Worm (Caenorhabditis elegans) whole organism, early embryonic: Measurements from ENCODE around the gene ctf-4.

Experiments
- B0310.2 ChIP-seq: sonication (generic microtip); optimal IDR thresholded peaks from 2 replicates; lab custom pipeline; 2016; ENCODE audit warnings: mild to moderate bottlenecking, missing genetic modification characterization, missing compliant biosample characterization
- F13C5.2 ChIP-seq: sonication (generic microtip); optimal IDR thresholded peaks from 2 replicates; lab custom pipeline; 2017; ENCODE audit warnings: mild to moderate bottlenecking, missing genetic modification characterization, inconsistent platforms, missing compliant biosample characterization
- aly-1 ChIP-seq: sonication (generic microtip); optimal IDR thresholded peaks from 2 replicates; lab custom pipeline; 2016; ENCODE audit warnings: missing genetic modification characterization, missing compliant biosample characterization
- ama-1 ChIP-seq: fragments of 150-350 bp; optimal IDR thresholded peaks from 2 replicates; lab custom pipeline; 2014
- ceh-13 ChIP-seq: fragments of 200-800 bp; sonication (Bioruptor generic); optimal IDR thresholded peaks from 2 replicates; lab custom pipeline; 2018; ENCODE audit warnings: mild to moderate bottlenecking, missing genetic modification characterization, missing compliant biosample characterization
- ceh-36 ChIP-seq: sonication (generic microtip); optimal IDR thresholded peaks from 2 replicates; lab custom pipeline; 2016; ENCODE audit warnings: missing genetic modification characterization, inconsistent platforms, missing compliant biosample characterization
- ets-7 ChIP-seq: sonication (generic microtip); optimal IDR thresholded peaks from 2 replicates; lab custom pipeline; 2016; ENCODE audit warnings: missing genotype, missing genetic modification characterization, missing compliant biosample characterization
- flt-1 ChIP-seq: fragments of 200-800 bp; sonication (Bioruptor generic); IDR thresholded peaks from 2 replicates; pipeline ENCODE4 v1.3.6; 2022; ENCODE audit warnings: missing genetic modification characterization, missing compliant biosample characterization
- hmbx-1 ChIP-seq: sonication (generic microtip); optimal IDR thresholded peaks from 2 replicates; lab custom pipeline; 2016; ENCODE audit warnings: mild to moderate bottlenecking, missing genetic modification characterization, missing compliant biosample characterization
- hmg-4 ChIP-seq: fragments of 200-800 bp; sonication (Bioruptor generic); optimal IDR thresholded peaks from 2 replicates; lab custom pipeline; 2018; ENCODE audit warnings: mild to moderate bottlenecking, missing genetic modification characterization, missing compliant biosample characterization
- hnd-1 ChIP-seq: sonication (generic microtip); optimal IDR thresholded peaks from 2 replicates; lab custom pipeline; 2016; ENCODE audit warnings: missing genetic modification characterization, missing compliant biosample characterization
- pes-1 ChIP-seq: fragments of 200-800 bp; sonication (Bioruptor generic); IDR thresholded peaks from 2 replicates; pipeline ENCODE4 v1.3.6; 2022; ENCODE audit warnings: missing genetic modification reagents, missing genetic modification characterization, missing compliant biosample characterization
- scrt-1 ChIP-seq: fragments of 200-800 bp; sonication (Bioruptor generic); IDR thresholded peaks from 2 replicates; pipeline ENCODE4 v1.3.6; 2022; ENCODE audit warnings: missing genetic modification characterization, missing compliant biosample characterization
- sea-1 ChIP-seq: fragments of 200-800 bp; sonication (Bioruptor generic); conservative IDR thresholded peaks from 2 replicates; pipeline ENCODE4 v1.3.6; 2022; ENCODE audit warnings: missing genetic modification characterization, missing compliant biosample characterization
- tbx-11 ChIP-seq: fragments of 200-800 bp; sonication (Bioruptor generic); IDR thresholded peaks from 2 replicates; pipeline ENCODE4 v1.3.6; 2022; ENCODE audit warnings: missing genetic modification characterization, missing compliant biosample characterization
- tbx-37 ChIP-seq: fragments of 200-800 bp; sonication (Bioruptor generic); conservative IDR thresholded peaks from 2 replicates; pipeline ENCODE4 v1.3.6; 2022; ENCODE audit warnings: missing genetic modification reagents, missing genetic modification characterization, missing compliant biosample characterization
- tra-4 ChIP-seq: sonication (generic microtip); optimal IDR thresholded peaks from 2 replicates; lab custom pipeline; 2017; ENCODE audit warnings: missing genetic modification characterization, missing compliant biosample characterization

ctf-4 gene

DNA sequence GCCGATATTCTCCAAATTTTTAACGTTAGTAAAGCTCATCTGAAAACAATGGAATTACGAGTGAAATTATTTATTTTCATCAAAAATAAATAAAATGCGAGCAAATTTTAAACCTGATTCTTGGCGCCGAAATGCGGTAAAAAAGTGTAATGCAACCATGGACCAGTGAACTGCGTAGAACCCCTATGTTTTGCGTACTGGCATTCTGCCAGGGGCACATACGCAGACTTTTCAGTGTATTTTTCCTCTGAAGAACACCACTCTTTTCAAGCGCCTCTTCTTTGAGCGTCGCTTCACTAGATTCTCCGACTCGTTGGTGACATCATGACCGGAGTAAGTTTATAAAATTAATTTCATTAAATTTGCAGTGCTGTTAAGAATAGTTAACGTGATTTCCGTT, at the start of gene ctf-4, which contains the start of gene eef-1G:
TSS of gene ctf-4 (minus strand) at position 39 of the 400 bp plus-strand sequence.
TSS of gene eef-1G (plus strand) at position 219 of the 400 bp plus-strand sequence.
- TF ChIP-seq aly-1 (tag; lab: Kevin White, UChicago) (no peak), tbx-37 (GFP tag; lab: Robert Waterston, UW) (no peak), F13C5.2 (tag; lab: Kevin White, UChicago) (peak; percentile 74)

DNA sequence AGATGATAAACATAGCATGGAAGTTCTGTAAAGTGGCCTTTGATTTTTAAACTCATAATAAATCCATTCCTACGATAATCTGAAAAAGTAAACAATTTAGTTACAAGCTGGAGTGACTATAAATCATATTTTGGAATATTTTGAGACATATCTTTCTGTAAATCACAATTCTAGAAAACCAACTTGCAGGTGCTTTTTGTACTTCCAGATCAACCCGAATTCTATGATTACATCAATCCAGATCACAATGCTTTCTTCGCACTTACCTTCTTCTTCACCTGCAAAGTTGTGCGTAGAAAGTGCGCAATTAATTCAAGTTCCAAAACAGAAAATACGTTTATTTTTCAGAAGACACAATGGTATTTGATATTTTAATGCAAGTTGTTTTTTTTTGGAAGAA, 49.4 kb upstream of the ctf-4 start:
- TF ChIP-seq scrt-1 (GFP tag; lab: Robert Waterston, UW) (no peak), ceh-36 (no peak), tbx-37 (GFP tag; lab: Robert Waterston, UW) (no peak), B0310.2 (tag; lab: Kevin White, UChicago) (no peak), ama-1 (no peak), tbx-11 (GFP tag; lab: Robert Waterston, UW) (no peak), sea-1 (GFP tag; lab: Robert Waterston, UW) (no peak), hmg-4 (GFP tag; lab: Kevin White, UChicago) (no peak), ets-7 (tag; lab: Kevin White, UChicago) (no peak), flt-1 (GFP tag; lab: Robert Waterston, UW) (no peak), hmbx-1 (tag; lab: Kevin White, UChicago) (no peak), hnd-1 (tag; lab: Kevin White, UChicago) (no peak), ceh-13 (GFP tag; lab: Kevin White, UChicago) (no peak), tra-4 (tag; lab: Kevin White, UChicago) (no peak), pes-1 (GFP tag; lab: Robert Waterston, UW) (no peak)

DNA sequence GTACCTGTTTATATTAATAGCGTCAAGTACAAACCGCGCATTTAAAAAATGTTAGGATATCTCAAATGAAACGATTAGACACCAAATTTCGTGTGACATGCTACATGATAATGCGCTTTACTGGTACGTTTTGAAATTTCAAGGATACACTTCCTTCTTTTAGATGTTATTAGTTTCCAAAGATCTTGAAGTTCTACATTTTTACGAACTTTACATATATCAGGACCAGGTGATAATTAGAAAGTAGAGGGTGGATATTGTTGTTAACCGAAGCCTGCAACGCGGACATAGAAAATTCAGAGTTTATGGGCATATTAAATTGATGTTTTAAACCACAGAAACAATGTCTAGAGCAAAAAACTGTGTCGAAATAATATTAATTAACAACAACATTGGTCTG, 47.8 kb upstream of the ctf-4 start:
- TF ChIP-seq B0310.2 (tag; lab: Kevin White, UChicago) (no peak), F13C5.2 (tag; lab: Kevin White, UChicago) (no peak), scrt-1 (GFP tag; lab: Robert Waterston, UW) (no peak), sea-1 (GFP tag; lab: Robert Waterston, UW) (no peak), tra-4 (tag; lab: Kevin White, UChicago) (no peak), ceh-13 (GFP tag; lab: Kevin White, UChicago) (no peak), hnd-1 (tag; lab: Kevin White, UChicago) (no peak), ets-7 (tag; lab: Kevin White, UChicago) (no peak), pes-1 (GFP tag; lab: Robert Waterston, UW) (no peak), flt-1 (GFP tag; lab: Robert Waterston, UW) (no peak), tbx-37 (GFP tag; lab: Robert Waterston, UW) (no peak)

DNA sequence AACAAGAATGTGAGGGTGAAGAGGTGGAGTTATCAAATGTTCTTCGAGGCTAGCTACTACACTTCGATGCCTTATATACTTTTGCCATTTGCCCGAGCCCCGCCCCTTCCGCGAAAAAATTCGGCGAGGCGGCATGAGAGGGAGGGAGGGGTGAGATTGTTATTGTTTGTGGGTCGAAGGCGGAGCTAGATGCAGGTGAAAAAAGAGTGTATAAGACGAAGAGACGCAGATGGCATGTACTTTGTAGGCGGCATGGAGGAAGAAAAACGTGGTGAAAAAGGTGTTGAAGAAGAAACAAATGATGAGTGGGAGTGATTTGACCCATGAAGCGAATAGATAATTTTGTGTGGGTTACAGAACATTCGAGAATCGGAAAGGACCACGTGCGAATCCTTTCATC, 47.1 kb upstream of the ctf-4 start, which contains the start of gene C13G3.1:
TSS of gene C13G3.1 (minus strand) at position 47 of the 400 bp plus-strand sequence.
- TF ChIP-seq B0310.2 (tag; lab: Kevin White, UChicago) (no peak), hmbx-1 (tag; lab: Kevin White, UChicago) (no peak), hnd-1 (tag; lab: Kevin White, UChicago) (no peak), tbx-37 (GFP tag; lab: Robert Waterston, UW) (no peak), aly-1 (tag; lab: Kevin White, UChicago) (no peak), ama-1 (no peak), tra-4 (tag; lab: Kevin White, UChicago) (no peak), pes-1 (GFP tag; lab: Robert Waterston, UW) (no peak), hmg-4 (GFP tag; lab: Kevin White, UChicago) (no peak), tbx-11 (GFP tag; lab: Robert Waterston, UW) (no peak), scrt-1 (GFP tag; lab: Robert Waterston, UW) (no peak), F13C5.2 (tag; lab: Kevin White, UChicago) (no peak), sea-1 (GFP tag; lab: Robert Waterston, UW) (no peak), ceh-36 (no peak), flt-1 (GFP tag; lab: Robert Waterston, UW) (no peak), ets-7 (tag; lab: Kevin White, UChicago) (no peak), ceh-13 (GFP tag; lab: Kevin White, UChicago) (no peak)

DNA sequence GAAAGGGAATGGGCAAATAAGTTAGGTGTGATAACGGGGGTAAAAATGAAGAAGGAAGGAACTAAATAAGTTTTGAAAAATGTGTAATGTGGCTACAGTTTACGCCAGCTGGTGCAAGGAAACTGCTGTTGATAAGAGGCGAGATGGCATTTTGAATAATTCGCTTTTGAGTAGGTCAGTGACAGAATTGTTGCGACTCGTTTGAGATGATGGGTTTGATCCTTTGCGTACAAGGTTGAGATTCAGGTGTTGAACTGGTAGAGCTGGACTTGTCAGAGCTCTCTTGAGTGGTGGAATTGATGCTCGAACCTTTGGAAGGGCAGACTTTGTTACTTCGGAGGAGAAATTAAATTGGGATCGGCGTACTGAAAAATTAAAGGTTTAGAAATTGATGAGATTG, 46.5 kb upstream of the ctf-4 start:
- TF ChIP-seq tbx-37 (GFP tag; lab: Robert Waterston, UW) (no peak), B0310.2 (tag; lab: Kevin White, UChicago) (no peak), tbx-11 (GFP tag; lab: Robert Waterston, UW) (no peak), pes-1 (GFP tag; lab: Robert Waterston, UW) (no peak), hmg-4 (GFP tag; lab: Kevin White, UChicago) (no peak), scrt-1 (GFP tag; lab: Robert Waterston, UW) (no peak), tra-4 (tag; lab: Kevin White, UChicago) (no peak), flt-1 (GFP tag; lab: Robert Waterston, UW) (no peak), F13C5.2 (tag; lab: Kevin White, UChicago) (no peak), sea-1 (GFP tag; lab: Robert Waterston, UW) (no peak), ceh-13 (GFP tag; lab: Kevin White, UChicago) (no peak), ama-1 (no peak)

DNA sequence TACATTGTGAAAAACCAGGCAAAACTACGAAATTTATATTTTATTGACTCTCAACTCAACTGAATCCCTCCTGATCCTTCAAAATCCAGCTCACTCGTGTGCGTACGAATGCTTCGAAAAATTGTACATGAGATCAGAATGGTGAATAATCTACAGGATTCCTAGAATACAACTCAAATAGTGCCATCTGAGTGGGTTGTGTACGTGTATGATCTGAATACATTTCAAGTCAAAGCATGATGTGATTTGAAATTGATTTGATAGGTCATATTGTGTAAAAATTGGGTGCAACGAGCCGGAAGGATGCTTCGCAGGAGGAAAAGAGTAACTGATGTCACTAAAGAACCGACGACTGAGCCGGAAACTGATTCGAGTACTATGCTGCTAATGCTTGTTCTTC, 45.4 kb upstream of the ctf-4 start:
- TF ChIP-seq ceh-36 (no peak), B0310.2 (tag; lab: Kevin White, UChicago) (no peak), flt-1 (GFP tag; lab: Robert Waterston, UW) (no peak), sea-1 (GFP tag; lab: Robert Waterston, UW) (no peak), ama-1 (no peak), tbx-11 (GFP tag; lab: Robert Waterston, UW) (no peak), scrt-1 (GFP tag; lab: Robert Waterston, UW) (no peak), tbx-37 (GFP tag; lab: Robert Waterston, UW) (no peak), hmg-4 (GFP tag; lab: Kevin White, UChicago) (no peak), aly-1 (tag; lab: Kevin White, UChicago) (no peak)

DNA sequence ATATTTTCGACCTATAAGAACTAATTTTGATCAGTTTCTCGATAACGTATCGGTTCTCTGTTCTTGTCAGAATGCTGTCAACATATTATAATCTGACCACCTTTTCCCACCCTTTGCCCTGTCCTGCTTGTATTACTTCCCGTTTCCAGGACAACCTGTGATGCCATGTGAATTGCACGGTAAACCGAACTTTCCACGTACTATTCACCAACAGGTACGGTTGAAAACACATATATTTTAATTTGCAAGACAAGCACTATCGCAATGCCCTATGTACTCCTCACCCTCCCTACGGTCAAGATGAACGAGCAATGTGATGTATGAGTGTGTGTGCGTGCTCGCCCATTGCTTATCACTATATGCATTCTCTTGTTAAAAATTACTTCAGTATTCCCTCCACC, 43.8 kb upstream of the ctf-4 start:
- no peak for TF ChIP-seq sea-1 (GFP tag; lab: Robert Waterston, UW)
- TF ChIP-seq hmbx-1 (tag; lab: Kevin White, UChicago): no peak
- no peak for TF ChIP-seq ama-1
- TF ChIP-seq F13C5.2 (tag; lab: Kevin White, UChicago): no peak
- no peak for TF ChIP-seq hmg-4 (GFP tag; lab: Kevin White, UChicago)
- TF ChIP-seq flt-1 (GFP tag; lab: Robert Waterston, UW): no peak
- no peak for TF ChIP-seq ceh-13 (GFP tag; lab: Kevin White, UChicago)
- TF ChIP-seq tra-4 (tag; lab: Kevin White, UChicago): no peak
- no peak for TF ChIP-seq pes-1 (GFP tag; lab: Robert Waterston, UW)
- no peak for TF ChIP-seq B0310.2 (tag; lab: Kevin White, UChicago)
- no peak for TF ChIP-seq tbx-37 (GFP tag; lab: Robert Waterston, UW)
- no peak for TF ChIP-seq tbx-11 (GFP tag; lab: Robert Waterston, UW)
- TF ChIP-seq hnd-1 (tag; lab: Kevin White, UChicago): no peak
